Worm (Caenorhabditis elegans): Measurements from ENCODE around the gene jmjd-2.
A peak's percentile ranks its signal among the peaks of the same experiment; 100 is the strongest.

Gene jmjd-2

ce11 chrII:14250147-14250965 is 7.0 kb upstream of the jmjd-2 start, which contains the start of gene hmg-1.1 (continued):
- no peak for TF ChIP-seq pha-4 (tag; optimal IDR thresholded peaks at IDR 0.05)
- no peak for TF ChIP-seq npax-4 (tag; optimal IDR thresholded peaks at IDR 0.05)
- TF ChIP-seq tbx-2 (tag; optimal IDR thresholded peaks at IDR 0.05) = peak; percentile 88
- peak; percentile 74 for TF ChIP-seq pros-1 (tag; optimal IDR thresholded peaks at IDR 0.05)
- TF ChIP-seq ceh-48 (tag; optimal IDR thresholded peaks at IDR 0.05) = no peak
- TF ChIP-seq C08G9.2 (tag; optimal IDR thresholded peaks at IDR 0.05) = no peak
- no peak for TF ChIP-seq fkh-10 (GFP tag; optimal IDR thresholded peaks at IDR 0.05)
- no peak for TF ChIP-seq sox-2 (GFP tag; IDR thresholded peaks at IDR 0.05)
- TF ChIP-seq lim-6 (tag; optimal IDR thresholded peaks at IDR 0.05) = no peak
- peak; percentile 89 for TF ChIP-seq ceh-34 (tag; optimal IDR thresholded peaks at IDR 0.05)
- no peak for TF ChIP-seq ceh-9 (tag; optimal IDR thresholded peaks at IDR 0.05)
- peak; percentile 85 for TF ChIP-seq ceh-19 (GFP tag; optimal IDR thresholded peaks at IDR 0.05)
- TF ChIP-seq dmd-4 (tag; optimal IDR thresholded peaks at IDR 0.05; ENCODE audit: borderline replicate concordance) = peak; percentile 53
- peak; percentile 46 for TF ChIP-seq C38D4.7 (GFP tag; optimal IDR thresholded peaks at IDR 0.05)
- TF ChIP-seq dve-1 (tag; optimal IDR thresholded peaks at IDR 0.05) = peak; percentile 23
- TF ChIP-seq nhr-232 (tag; optimal IDR thresholded peaks at IDR 0.05) = peak; percentile 26
- no peak for TF ChIP-seq zip-5 (tag; optimal IDR thresholded peaks at IDR 0.05)
- peak; percentile 5 for TF ChIP-seq ztf-16 (tag; optimal IDR thresholded peaks at IDR 0.05)
- no peak for TF ChIP-seq K09A11.1 (tag; optimal IDR thresholded peaks at IDR 0.05; ENCODE audit: insufficient read depth)
- TF ChIP-seq rnt-1 (tag; optimal IDR thresholded peaks at IDR 0.05) = peak; percentile 91
- TF ChIP-seq F13H6.1 (tag; optimal IDR thresholded peaks at IDR 0.05) = peak; percentile 72
- no peak for TF ChIP-seq unc-86 (tag; optimal IDR thresholded peaks at IDR 0.05)
- peak; percentile 95 for TF ChIP-seq nfya-1 (tag; optimal IDR thresholded peaks at IDR 0.05)
- TF ChIP-seq unc-42 (tag; optimal IDR thresholded peaks at IDR 0.05) = peak; percentile 27
- TF ChIP-seq gmeb-2 (tag; optimal IDR thresholded peaks at IDR 0.05) = no peak
- no peak for TF ChIP-seq nhr-11 (tag; optimal IDR thresholded peaks at IDR 0.05)
- TF ChIP-seq ceh-18 (tag; optimal IDR thresholded peaks at IDR 0.05) = peak; percentile 95
- TF ChIP-seq ahr-1 (tag; optimal IDR thresholded peaks at IDR 0.05) = no peak
- no peak for TF ChIP-seq ceh-45 (GFP tag; IDR thresholded peaks at IDR 0.05)
- no peak for TF ChIP-seq ceh-30 (tag; optimal IDR thresholded peaks at IDR 0.05)

ce11 chrII:14249489-14249888 is 6.1 kb upstream of the jmjd-2 start:
- TF ChIP-seq dve-1 (tag; optimal IDR thresholded peaks at IDR 0.05) = no peak
- no peak for TF ChIP-seq ceh-30 (tag; optimal IDR thresholded peaks at IDR 0.05)
- peak; percentile 19 for TF ChIP-seq hlh-6 (tag; optimal IDR thresholded peaks at IDR 0.05)
- no peak for TF ChIP-seq pros-1 (tag; optimal IDR thresholded peaks at IDR 0.05)
- TF ChIP-seq rnt-1 (tag; optimal IDR thresholded peaks at IDR 0.05) = no peak
- no peak for TF ChIP-seq syd-9 (tag; optimal IDR thresholded peaks at IDR 0.05)
- peak; percentile 64 for TF ChIP-seq ama-1 (optimal IDR thresholded peaks at IDR 0.05)
- TF ChIP-seq gmeb-2 (tag; optimal IDR thresholded peaks at IDR 0.05) = no peak
- TF ChIP-seq ceh-34 (tag; optimal IDR thresholded peaks at IDR 0.05) = peak; percentile 49
- TF ChIP-seq C38D4.7 (GFP tag; optimal IDR thresholded peaks at IDR 0.05) = no peak
- TF ChIP-seq ceh-9 (tag; optimal IDR thresholded peaks at IDR 0.05) = no peak
- TF ChIP-seq mec-3 (tag; optimal IDR thresholded peaks at IDR 0.05; ENCODE audit: borderline replicate concordance) = peak; percentile 52
- no peak for TF ChIP-seq ttx-3 (tag; optimal IDR thresholded peaks at IDR 0.05)
- peak; percentile 14 for TF ChIP-seq ref-2 (tag; optimal IDR thresholded peaks at IDR 0.05)
- TF ChIP-seq pqm-1 (tag; optimal IDR thresholded peaks at IDR 0.05) = no peak
- no peak for TF ChIP-seq che-1 (tag; optimal IDR thresholded peaks at IDR 0.05)
- no peak for TF ChIP-seq sox-4 (tag; optimal IDR thresholded peaks at IDR 0.05)
- no peak for TF ChIP-seq pat-9 (tag; optimal IDR thresholded peaks at IDR 0.05)
- TF ChIP-seq hlh-8 (tag; optimal IDR thresholded peaks at IDR 0.05) = peak; percentile 1
- TF ChIP-seq pha-2 (tag; optimal IDR thresholded peaks at IDR 0.05) = no peak
- no peak for TF ChIP-seq K02D7.2 (tag; optimal IDR thresholded peaks at IDR 0.05)
- TF ChIP-seq unc-3 (GFP tag; conservative IDR thresholded peaks at IDR 0.05) = no peak
- no peak for TF ChIP-seq unc-3 (tag; optimal IDR thresholded peaks at IDR 0.05)
- TF ChIP-seq nfya-1 (tag; optimal IDR thresholded peaks at IDR 0.05) = peak; percentile 76
- TF ChIP-seq hlh-13 (GFP tag; optimal IDR thresholded peaks at IDR 0.05) = no peak
- TF ChIP-seq tbx-7 (tag; optimal IDR thresholded peaks at IDR 0.05) = no peak
- no peak for TF ChIP-seq pha-4 (tag; optimal IDR thresholded peaks at IDR 0.05)
- TF ChIP-seq npax-4 (tag; optimal IDR thresholded peaks at IDR 0.05) = no peak
- peak; percentile 66 for TF ChIP-seq hlh-30 (tag; optimal IDR thresholded peaks at IDR 0.05; ENCODE audit: insufficient read depth)
- TF ChIP-seq ceh-14 (tag; optimal IDR thresholded peaks at IDR 0.05) = no peak
- TF ChIP-seq ceh-18 (tag; optimal IDR thresholded peaks at IDR 0.05) = no peak
- TF ChIP-seq F13H6.1 (tag; optimal IDR thresholded peaks at IDR 0.05) = no peak
- TF ChIP-seq fkh-10 (GFP tag; optimal IDR thresholded peaks at IDR 0.05) = peak; percentile 45

All from whole organism, late embryonic.